Worm (Caenorhabditis elegans): ENCODE results near the gene dsl-4.

Gene dsl-4

ce11 chrX:14118762-14119161, 28.6 kb downstream of the dsl-4 start:
- TF ChIP-seq ets-4 (tag; optimal IDR thresholded peaks at IDR 0.05), result no peak
- TF ChIP-seq dve-1 (tag; optimal IDR thresholded peaks at IDR 0.05), result no peak
- no peak for TF ChIP-seq ztf-16 (tag; optimal IDR thresholded peaks at IDR 0.05)
- no peak for TF ChIP-seq ceh-22 (tag; optimal IDR thresholded peaks at IDR 0.05)
- TF ChIP-seq F13H6.1 (tag; optimal IDR thresholded peaks at IDR 0.05), result no peak
- no peak for TF ChIP-seq lin-11 (tag; optimal IDR thresholded peaks at IDR 0.05)
- TF ChIP-seq dmd-4 (tag; optimal IDR thresholded peaks at IDR 0.05; ENCODE audit: borderline replicate concordance), result no peak
- TF ChIP-seq ceh-24 (tag; optimal IDR thresholded peaks at IDR 0.05), result no peak
- no peak for TF ChIP-seq madf-2 (tag; optimal IDR thresholded peaks at IDR 0.05)
- no peak for TF ChIP-seq K02D7.2 (tag; optimal IDR thresholded peaks at IDR 0.05)

- TF ChIP-seq dve-1 (tag; optimal IDR thresholded peaks at IDR 0.05) (no peak), ttx-3 (tag; optimal IDR thresholded peaks at IDR 0.05) (no peak), sox-4 (tag; optimal IDR thresholded peaks at IDR 0.05) (no peak), ahr-1 (tag; optimal IDR thresholded peaks at IDR 0.05) (no peak), ceh-2 (tag; optimal IDR thresholded peaks at IDR 0.05) (no peak), Y22D7AL.16 (tag; optimal IDR thresholded peaks at IDR 0.05) (no peak), ama-1 (optimal IDR thresholded peaks at IDR 0.05) (no peak), npax-4 (tag; optimal IDR thresholded peaks at IDR 0.05) (no peak), T23F11.4 (GFP tag; optimal IDR thresholded peaks at IDR 0.05) (no peak), pha-4 (tag; optimal IDR thresholded peaks at IDR 0.05) (no peak)
Measured at ce11 chrX:14125870-14126269, 35.7 kb downstream of the dsl-4 start, which contains the start of gene F28H6.6. Gene F28H6.6 (minus strand): TSS chrX:14125879.

- no peak for TF ChIP-seq unc-3 (GFP tag; conservative IDR thresholded peaks at IDR 0.05)
- TF ChIP-seq unc-3 (tag; optimal IDR thresholded peaks at IDR 0.05), result no peak
- TF ChIP-seq C08G9.2 (tag; optimal IDR thresholded peaks at IDR 0.05), result peak; percentile 51
- no peak for TF ChIP-seq ceh-34 (tag; optimal IDR thresholded peaks at IDR 0.05)
- TF ChIP-seq K09A11.1 (tag; optimal IDR thresholded peaks at IDR 0.05; ENCODE audit: insufficient read depth), result no peak
- no peak for TF ChIP-seq ceh-24 (tag; optimal IDR thresholded peaks at IDR 0.05)
- no peak for TF ChIP-seq pha-2 (tag; optimal IDR thresholded peaks at IDR 0.05)
- TF ChIP-seq ttx-3 (tag; optimal IDR thresholded peaks at IDR 0.05), result no peak
- peak; percentile 28 for TF ChIP-seq nfya-1 (tag; optimal IDR thresholded peaks at IDR 0.05)
- peak; percentile 35 for TF ChIP-seq tbx-2 (tag; optimal IDR thresholded peaks at IDR 0.05)
- TF ChIP-seq unc-86 (tag; optimal IDR thresholded peaks at IDR 0.05), result no peak
- peak; percentile 28 for TF ChIP-seq ets-4 (tag; optimal IDR thresholded peaks at IDR 0.05)
- TF ChIP-seq ceh-14 (tag; optimal IDR thresholded peaks at IDR 0.05), result no peak
- TF ChIP-seq hlh-30 (tag; optimal IDR thresholded peaks at IDR 0.05; ENCODE audit: insufficient read depth), result no peak
- no peak for TF ChIP-seq gmeb-2 (tag; optimal IDR thresholded peaks at IDR 0.05)
- TF ChIP-seq odd-2 (tag; optimal IDR thresholded peaks at IDR 0.05), result no peak
- no peak for TF ChIP-seq pros-1 (tag; optimal IDR thresholded peaks at IDR 0.05)
- TF ChIP-seq lim-6 (tag; optimal IDR thresholded peaks at IDR 0.05), result no peak
- TF ChIP-seq ceh-18 (tag; optimal IDR thresholded peaks at IDR 0.05), result peak; percentile 5
- no peak for TF ChIP-seq sdc-2 (tag; optimal IDR thresholded peaks at IDR 0.05)
- no peak for TF ChIP-seq ahr-1 (tag; optimal IDR thresholded peaks at IDR 0.05)
- TF ChIP-seq C38D4.7 (GFP tag; optimal IDR thresholded peaks at IDR 0.05), result no peak
- peak; percentile 69 for TF ChIP-seq ceh-31 (tag; optimal IDR thresholded peaks at IDR 0.05)
- no peak for TF ChIP-seq elt-2 (tag; optimal IDR thresholded peaks at IDR 0.05)
- TF ChIP-seq hlh-6 (tag; optimal IDR thresholded peaks at IDR 0.05), result no peak
- no peak for TF ChIP-seq fkh-6 (tag; optimal IDR thresholded peaks at IDR 0.05)
- no peak for TF ChIP-seq nhr-11 (tag; optimal IDR thresholded peaks at IDR 0.05)
- TF ChIP-seq rnt-1 (tag; optimal IDR thresholded peaks at IDR 0.05), result no peak
- TF ChIP-seq madf-2 (tag; optimal IDR thresholded peaks at IDR 0.05), result no peak
- TF ChIP-seq ceh-2 (tag; optimal IDR thresholded peaks at IDR 0.05), result peak; percentile 14
- TF ChIP-seq ref-2 (tag; optimal IDR thresholded peaks at IDR 0.05), result no peak
- no peak for TF ChIP-seq dve-1 (tag; optimal IDR thresholded peaks at IDR 0.05)
- no peak for TF ChIP-seq unc-42 (tag; optimal IDR thresholded peaks at IDR 0.05)
- no peak for TF ChIP-seq ceh-22 (tag; optimal IDR thresholded peaks at IDR 0.05)
- peak; percentile 45 for TF ChIP-seq ceh-48 (tag; optimal IDR thresholded peaks at IDR 0.05)
- no peak for TF ChIP-seq F13H6.1 (tag; optimal IDR thresholded peaks at IDR 0.05)
- no peak for TF ChIP-seq dmd-4 (tag; optimal IDR thresholded peaks at IDR 0.05; ENCODE audit: borderline replicate concordance)
- no peak for TF ChIP-seq pha-4 (tag; optimal IDR thresholded peaks at IDR 0.05)
- TF ChIP-seq npax-4 (tag; optimal IDR thresholded peaks at IDR 0.05), result no peak
- no peak for TF ChIP-seq sox-2 (GFP tag; IDR thresholded peaks at IDR 0.05)
- TF ChIP-seq hlh-15 (tag; optimal IDR thresholded peaks at IDR 0.05), result no peak
Measured at ce11 chrX:14127291-14127922, 37.2 kb downstream of the dsl-4 start, which contains the start of gene F28H6.4. Gene F28H6.4 (plus strand): TSS chrX:14127872.
